Worm (Caenorhabditis elegans) whole organism, L4 larva: ENCODE data around the gene F52B10.3.

Source experiments
- T20F7.1 ChIP-seq: fragments of 200-800 bp; sonication (Bioruptor generic); optimal IDR thresholded peaks from 2 replicates; lab custom pipeline; 2018; ENCODE audit warnings: mild to moderate bottlenecking, missing genetic modification characterization, missing compliant biosample characterization
- ZK337.2 ChIP-seq: fragments of 200-800 bp; sonication (Bioruptor generic); IDR thresholded peaks from 2 replicates; pipeline ENCODE4 v1.3.6; 2022; ENCODE audit warnings: missing genetic modification reagents, missing genetic modification characterization, missing compliant biosample characterization
- aha-1 ChIP-seq: fragments of 150-350 bp; peaks from one replicate; lab custom pipeline; 2014; ENCODE audit warnings: missing biosample characterization, missing genetic modification characterization
- ceh-20 ChIP-seq: fragments of 200-800 bp; sonication (Bioruptor generic); IDR thresholded peaks from 2 replicates; pipeline ENCODE4 v1.3.6; 2022; ENCODE audit warnings: missing genetic modification reagents, missing genetic modification characterization, missing compliant biosample characterization
- ctbp-1 ChIP-seq: fragments of 200-800 bp; sonication (Bioruptor generic); IDR thresholded peaks from 2 replicates; pipeline ENCODE4 v1.3.6; 2022; ENCODE audit warnings: missing genetic modification reagents, missing genetic modification characterization, missing compliant biosample characterization
- daf-8 ChIP-seq: fragments of 200-800 bp; sonication (Bioruptor generic); IDR thresholded peaks from 2 replicates; pipeline ENCODE4 v1.3.6; 2022; ENCODE audit warnings: missing genetic modification characterization, missing compliant biosample characterization
- dmd-9 ChIP-seq: fragments of 200-800 bp; sonication (Bioruptor generic); IDR thresholded peaks from 2 replicates; pipeline ENCODE4 v1.3.6; 2022; ENCODE audit warnings: missing genetic modification reagents, missing genetic modification characterization, missing compliant biosample characterization
- hif-1 ChIP-seq, 2 experiments: sonication (generic microtip); optimal IDR thresholded peaks; 2 replicates each; lab custom pipeline; 2016 to 2017; ENCODE audit warnings: missing compliant biosample characterization in 2 of 2, missing genetic modification characterization in 2 of 2, missing genetic modification reagents in 2 of 2, missing genotype in 2 of 2, mild to moderate bottlenecking in 1 of 2
- jun-1 ChIP-seq: fragments of 150-350 bp; optimal IDR thresholded peaks from 2 replicates; lab custom pipeline; 2014; ENCODE audit warnings: missing biosample characterization, missing genetic modification reagents, missing genetic modification characterization
- lin-1 ChIP-seq: fragments of 200-800 bp; sonication (Bioruptor generic); IDR thresholded peaks from 2 replicates; pipeline ENCODE4 v1.3.6; 2022; ENCODE audit warnings: missing genetic modification reagents, missing genetic modification characterization, missing compliant biosample characterization
- lin-15B ChIP-seq: fragments of 150-350 bp; sonication (generic microtip); optimal IDR thresholded peaks from 3 replicates; lab custom pipeline; 2014; ENCODE audit warnings: missing biosample characterization, missing genetic modification characterization
- lin-29 ChIP-seq: fragments of 200-800 bp; sonication (Bioruptor generic); IDR thresholded peaks from 2 replicates; pipeline ENCODE4 v1.3.6; 2022; ENCODE audit warnings: missing genetic modification reagents, missing genetic modification characterization, missing compliant biosample characterization
- lin-38 ChIP-seq: fragments of 200-800 bp; sonication (Bioruptor generic); IDR thresholded peaks from 2 replicates; pipeline ENCODE4 v1.3.6; 2022; ENCODE audit warnings: missing genetic modification reagents, missing genetic modification characterization, missing compliant biosample characterization
- lin-39 ChIP-seq: fragments of 150-350 bp; optimal IDR thresholded peaks from 2 replicates; lab custom pipeline; 2014; ENCODE audit warnings: missing biosample characterization, missing genetic modification reagents, missing genetic modification characterization
- lsy-2 ChIP-seq, 2 experiments: fragments of 150-350 bp in 1 of 2; sonication (generic microtip) in 1 of 2; optimal IDR thresholded peaks; 2 replicates each; lab custom pipeline; 2014 to 2017; ENCODE audit warnings: missing biosample characterization in 2 of 2, missing genetic modification characterization in 2 of 2
- madf-5 ChIP-seq, 2 experiments: fragments of 200-800 bp; sonication (Bioruptor generic); IDR thresholded peaks; 2 replicates each; pipeline ENCODE4 v1.3.6; 2022; ENCODE audit warnings: missing compliant biosample characterization in 2 of 2, missing genetic modification characterization in 2 of 2
- mep-1 ChIP-seq: fragments of 150-350 bp; sonication (generic microtip); optimal IDR thresholded peaks from 3 replicates; lab custom pipeline; 2014; ENCODE audit warnings: missing biosample characterization, missing genetic modification characterization
- mxl-2 ChIP-seq: fragments of 200-800 bp; sonication (Bioruptor generic); conservative IDR thresholded peaks from 2 replicates; pipeline ENCODE4 v1.3.6; 2022; ENCODE audit warnings: missing genetic modification reagents, missing genetic modification characterization, missing compliant biosample characterization
- nhr-237 ChIP-seq: sonication (generic microtip); optimal IDR thresholded peaks from 2 replicates; lab custom pipeline; 2017; ENCODE audit warnings: missing biosample characterization, missing genetic modification characterization
- nhr-25 ChIP-seq: sonication (generic microtip); optimal IDR thresholded peaks from 2 replicates; lab custom pipeline; 2017; ENCODE audit warnings: missing genetic modification characterization, mild to moderate bottlenecking, missing compliant biosample characterization, antibody characterized with exemption, moderate library complexity, borderline replicate concordance; ENCODE audit not compliant: insufficient read depth
- nhr-42 ChIP-seq: fragments of 200-800 bp; sonication (Bioruptor generic); IDR thresholded peaks from 2 replicates; pipeline ENCODE4 v1.3.6; 2022; ENCODE audit warnings: missing genetic modification characterization, missing compliant biosample characterization
- nhr-6 ChIP-seq: fragments of 150-350 bp; optimal IDR thresholded peaks from 2 replicates; lab custom pipeline; 2014; ENCODE audit warnings: missing biosample characterization, missing genetic modification characterization
- nhr-76 ChIP-seq: fragments of 150-350 bp; optimal IDR thresholded peaks from 2 replicates; lab custom pipeline; 2014; ENCODE audit warnings: missing biosample characterization, missing genetic modification characterization
- php-3 ChIP-seq: fragments of 200-800 bp; sonication (Bioruptor generic); IDR thresholded peaks from 2 replicates; pipeline ENCODE4 v1.3.6; 2022; ENCODE audit warnings: missing genetic modification reagents, missing genetic modification characterization, missing compliant biosample characterization
- pqm-1 ChIP-seq: sonication (generic microtip); optimal IDR thresholded peaks from 2 replicates; lab custom pipeline; 2017; ENCODE audit warnings: missing biosample characterization, missing genetic modification characterization
- saeg-2 ChIP-seq: fragments of 200-800 bp; sonication (Bioruptor generic); IDR thresholded peaks from 2 replicates; pipeline ENCODE4 v1.3.6; 2022; ENCODE audit warnings: missing genetic modification reagents, missing genetic modification characterization, missing compliant biosample characterization
- skn-1 ChIP-seq: fragments of 150-350 bp; optimal IDR thresholded peaks from 2 replicates; lab custom pipeline; 2014; ENCODE audit warnings: missing biosample characterization, missing genetic modification characterization
- snpc-1.2 ChIP-seq: fragments of 200-800 bp; sonication (Bioruptor generic); IDR thresholded peaks from 2 replicates; pipeline ENCODE4 v1.3.6; 2022; ENCODE audit warnings: missing genetic modification reagents, missing genetic modification characterization, missing compliant biosample characterization
- unc-62 ChIP-seq, 3 experiments: fragments of 150-350 bp in 1 of 3; sonication (generic microtip); optimal IDR thresholded peaks in 2 of 3; peaks in 1 of 3; 1 replicate in 1 of 3; 2 replicates in 2 of 3; lab custom pipeline; 2014 to 2017; ENCODE audit warnings: missing biosample characterization in 3 of 3, missing genetic modification characterization in 3 of 3, missing genetic modification reagents in 3 of 3, missing genotype in 1 of 3
- zfp-2 ChIP-seq: sonication (generic microtip); optimal IDR thresholded peaks from 2 replicates; lab custom pipeline; 2016; ENCODE audit warnings: mild to moderate bottlenecking, missing genetic modification characterization, missing compliant biosample characterization

Gene F52B10.3

ce11 chrX:2877433-2877832 lies 20.7 kb downstream of the F52B10.3 start:
- TF ChIP-seq lin-38 (GFP tag; lab: Robert Waterston, UW) (no peak), lin-29 (GFP tag; lab: Robert Waterston, UW) (no peak), ceh-20 (no peak), unc-62 (GFP tag; optimal IDR thresholded peaks at IDR 0.05 in 1 of 2; lab: Kevin White, UChicago) (peak in 1 of 2 experiments; percentile 54), unc-62 (tag; optimal IDR thresholded peaks at IDR 0.05; lab: Kevin White, UChicago) (no peak), nhr-237 (tag; lab: Kevin White, UChicago) (no peak), nhr-6 (no peak), nhr-25 (tag; lab: Kevin White, UChicago) (peak; percentile 35), T20F7.1 (GFP tag; lab: Kevin White, UChicago) (no peak), mep-1 (tag; lab: Kevin White, UChicago) (no peak), lin-15B (tag; lab: Kevin White, UChicago) (no peak), madf-5 (GFP tag; IDR thresholded peaks at IDR 0.05; lab: Robert Waterston, UW) (no peak), daf-8 (no peak)
- TF ChIP-seq, all 104 proteins: peak for 2

ce11 chrX:2874598-2874997 lies 23.6 kb downstream of the F52B10.3 start:
- TF ChIP-seq ZK337.2 (GFP tag; lab: Robert Waterston, UW) = no peak
- no peak for TF ChIP-seq lin-1
- TF ChIP-seq snpc-1.2 (GFP tag; lab: Robert Waterston, UW) = no peak
- TF ChIP-seq php-3 (GFP tag; lab: Robert Waterston, UW) = no peak
- no peak for TF ChIP-seq dmd-9 (GFP tag; lab: Robert Waterston, UW)
- no peak for TF ChIP-seq jun-1 (tag; lab: Kevin White, UChicago)
- no peak for TF ChIP-seq lin-29 (GFP tag; lab: Robert Waterston, UW)
- no peak for TF ChIP-seq hif-1 (tag; optimal IDR thresholded peaks at IDR 0.05; lab: Kevin White, UChicago)
- TF ChIP-seq nhr-76 (tag; lab: Kevin White, UChicago) = no peak
- no peak for TF ChIP-seq lin-39 (tag; lab: Kevin White, UChicago)
- TF ChIP-seq, all 104 proteins: peak for 0

- TF ChIP-seq skn-1 (tag; lab: Kevin White, UChicago) = no peak
- TF ChIP-seq unc-62 (GFP tag; optimal IDR thresholded peaks at IDR 0.05 in 1 of 2; lab: Kevin White, UChicago) = peak in 1 of 2 experiments; percentile 91
- TF ChIP-seq unc-62 (tag; optimal IDR thresholded peaks at IDR 0.05; lab: Kevin White, UChicago) = no peak
Observed at ce11 chrX:2873272-2873671, 24.9 kb downstream of the F52B10.3 start.

- no peak for TF ChIP-seq pqm-1 (tag; lab: Kevin White, UChicago)
- TF ChIP-seq nhr-42 (GFP tag; lab: Robert Waterston, UW) = no peak
- TF ChIP-seq ceh-20 = no peak
- no peak for TF ChIP-seq zfp-2
- peak; percentile 34 for TF ChIP-seq aha-1 (tag; lab: Kevin White, UChicago)
Observed at ce11 chrX:2871037-2871436, 27.1 kb downstream of the F52B10.3 start, which contains the start of gene F53B3.3. Gene F53B3.3, minus strand, starts transcription at chrX:2871137.

- TF ChIP-seq saeg-2 (GFP tag; lab: Robert Waterston, UW) (0 out of 2 replicates have a peak, but pooled peaks have one; percentile 48), ctbp-1 (GFP tag; lab: Robert Waterston, UW) (no peak), lsy-2 (tag; optimal IDR thresholded peaks at IDR 0.05; lab: Kevin White, UChicago) (peak in 1 of 2 experiments; percentile 2), mxl-2 (no peak), aha-1 (tag; lab: Kevin White, UChicago) (peak; percentile 52)
- TF ChIP-seq, all 104 proteins: peak for 3
Observed at ce11 chrX:2865591-2866217, 32.5 kb downstream of the F52B10.3 start.
